Worm (Caenorhabditis elegans) whole organism, L4 larva: ENCODE measurements around the gene nhr-112.

Source experiments
- Y5F2A.4 ChIP-seq: fragments of 200-800 bp; sonication (Bioruptor generic); optimal IDR thresholded peaks from 2 replicates; lab custom pipeline; 2018; ENCODE audit warnings: mild to moderate bottlenecking, missing genetic modification characterization, missing compliant biosample characterization
- lsy-2 ChIP-seq, 2 experiments: fragments of 150-350 bp in 1 of 2; sonication (generic microtip) in 1 of 2; optimal IDR thresholded peaks; 2 replicates each; lab custom pipeline; 2014 to 2017; ENCODE audit warnings: missing biosample characterization in 2 of 2, missing genetic modification characterization in 2 of 2
- nhr-237 ChIP-seq: sonication (generic microtip); optimal IDR thresholded peaks from 2 replicates; lab custom pipeline; 2017; ENCODE audit warnings: missing biosample characterization, missing genetic modification characterization
- pha-4 ChIP-seq, 2 experiments: fragments of 150-350 bp in 1 of 2; fragments of 200-800 bp in 1 of 2; sonication (Bioruptor generic) in 1 of 2; IDR thresholded peaks in 1 of 2; optimal IDR thresholded peaks in 1 of 2; 2 replicates each; pipeline versions ENCODE4 v1.3.6 to Lab custom; 2014 to 2022; ENCODE audit warnings: missing genetic modification characterization in 2 of 2, missing genetic modification reagents in 2 of 2, missing biosample characterization in 1 of 2, missing compliant biosample characterization in 1 of 2
- snpc-1.2 ChIP-seq: fragments of 200-800 bp; sonication (Bioruptor generic); IDR thresholded peaks from 2 replicates; pipeline ENCODE4 v1.3.6; 2022; ENCODE audit warnings: missing genetic modification reagents, missing genetic modification characterization, missing compliant biosample characterization
- unc-62 ChIP-seq, 3 experiments: fragments of 150-350 bp in 1 of 3; sonication (generic microtip); optimal IDR thresholded peaks in 2 of 3; peaks in 1 of 3; 1 replicate in 1 of 3; 2 replicates in 2 of 3; lab custom pipeline; 2014 to 2017; ENCODE audit warnings: missing biosample characterization in 3 of 3, missing genetic modification characterization in 3 of 3, missing genetic modification reagents in 3 of 3, missing genotype in 1 of 3
- zip-2 ChIP-seq: fragments of 150-350 bp; optimal IDR thresholded peaks from 2 replicates; lab custom pipeline; 2014; ENCODE audit warnings: missing biosample characterization, missing genetic modification characterization

DNA sequence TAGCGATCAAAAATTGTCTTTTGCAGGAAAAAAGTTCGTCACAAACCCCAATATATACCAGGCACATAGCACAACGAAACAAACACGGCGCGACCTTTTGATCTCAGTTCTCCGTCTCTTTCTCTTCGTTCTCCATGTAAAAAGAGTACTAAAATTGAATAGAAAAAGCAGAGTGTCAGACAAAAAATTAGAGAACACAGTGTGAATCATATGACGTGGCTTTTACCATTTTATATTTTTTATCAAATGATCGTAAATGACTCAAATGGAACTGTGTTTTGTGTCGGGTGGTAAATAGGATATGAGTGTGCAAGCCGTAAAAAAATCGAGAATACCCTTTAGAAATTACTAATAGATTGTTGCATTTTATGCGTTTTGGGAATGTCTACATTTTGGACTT is 2.3 kb upstream of the nhr-112 start:
- TF ChIP-seq zip-2 (tag; lab: Kevin White, UChicago) = no peak
- no peak for TF ChIP-seq snpc-1.2 (GFP tag; lab: Robert Waterston, UW)
- no peak for TF ChIP-seq lsy-2 (tag; optimal IDR thresholded peaks at IDR 0.05; lab: Kevin White, UChicago)
- TF ChIP-seq pha-4 (GFP tag; IDR thresholded peaks at IDR 0.05; lab: Robert Waterston, UW) = no peak; the same call in 1 of the 2 replicates
- TF ChIP-seq pha-4 (tag; optimal IDR thresholded peaks at IDR 0.05; lab: Kevin White, UChicago) = peak; percentile 51
- TF ChIP-seq nhr-237 (tag; lab: Kevin White, UChicago) = no peak
- TF ChIP-seq unc-62 (GFP tag; optimal IDR thresholded peaks at IDR 0.05 in 1 of 2; lab: Kevin White, UChicago) = peak in 1 of 2 experiments; percentile 2
- TF ChIP-seq unc-62 (tag; optimal IDR thresholded peaks at IDR 0.05; lab: Kevin White, UChicago) = no peak
- no peak for TF ChIP-seq Y5F2A.4 (GFP tag; lab: Kevin White, UChicago)
